Worm (Caenorhabditis elegans): ENCODE data around the gene F26G1.9.

Gene F26G1.9

ce11 chrII:4762574-4763285 lies 11.1 kb downstream of the F26G1.9 start, which contains the start of gene F26G1.2:
F26G1.2 (plus strand) TSS chrII:4763081.
- TF ChIP-seq C17E4.6 (GFP tag; IDR thresholded peaks at IDR 0.05) = no peak
- peak; percentile 47; the same call in 1 of the 2 replicates for TF ChIP-seq lin-26 (GFP tag; IDR thresholded peaks at IDR 0.05)
- TF ChIP-seq Y56A3A.18 (GFP tag; IDR thresholded peaks at IDR 0.05) = no peak
- peak; percentile 11 for TF ChIP-seq ztf-26 (tag; optimal IDR thresholded peaks at IDR 0.05)

- TF ChIP-seq aptf-2 (GFP tag; conservative IDR thresholded peaks at IDR 0.05) = no peak
- TF ChIP-seq ztf-26 (tag; optimal IDR thresholded peaks at IDR 0.05) = peak; percentile 6
- no peak for TF ChIP-seq egl-18 (GFP tag; IDR thresholded peaks at IDR 0.05)
- no peak for TF ChIP-seq ceh-40 (GFP tag; IDR thresholded peaks at IDR 0.05)
- TF ChIP-seq madf-6 (GFP tag; IDR thresholded peaks at IDR 0.05) = no peak
- no peak for TF ChIP-seq fkh-3 (tag; optimal IDR thresholded peaks at IDR 0.05)
- TF ChIP-seq egl-44 (GFP tag; IDR thresholded peaks at IDR 0.05) = no peak
Measured at ce11 chrII:4761020-4761419, 12.8 kb downstream of the F26G1.9 start.

ce11 chrII:4759835-4760234 lies 14.0 kb downstream of the F26G1.9 start:
- TF ChIP-seq F39B2.1 (GFP tag; IDR thresholded peaks at IDR 0.05) (no peak), F23B12.7 (tag; optimal IDR thresholded peaks at IDR 0.05; ENCODE audit: insufficient read depth) (no peak), egl-44 (GFP tag; IDR thresholded peaks at IDR 0.05) (no peak), lsl-1 (GFP tag; optimal IDR thresholded peaks at IDR 0.05) (no peak), dpff-1 (tag; optimal IDR thresholded peaks at IDR 0.05) (no peak)

ce11 chrII:4758462-4758861 lies 15.3 kb downstream of the F26G1.9 start, which contains the start of gene F26G1.3:
F26G1.3 (plus strand) TSS chrII:4758762.
- no peak for TF ChIP-seq ztf-3 (GFP tag; optimal IDR thresholded peaks at IDR 0.05)
- TF ChIP-seq unc-130 (GFP tag; optimal IDR thresholded peaks at IDR 0.05) = no peak
- TF ChIP-seq madf-10 (tag; optimal IDR thresholded peaks at IDR 0.05) = no peak
- no peak for TF ChIP-seq snpc-3.4 (tag; optimal IDR thresholded peaks at IDR 0.05)
- TF ChIP-seq B0336.3 (GFP tag; IDR thresholded peaks at IDR 0.05) = no peak
- TF ChIP-seq bed-2 (GFP tag; IDR thresholded peaks at IDR 0.05) = no peak
- no peak for TF ChIP-seq F37B4.10 (GFP tag; IDR thresholded peaks at IDR 0.05)
- no peak for TF ChIP-seq lsy-27 (tag; optimal IDR thresholded peaks at IDR 0.05; ENCODE audit: borderline replicate concordance, insufficient read depth)
- no peak for TF ChIP-seq nhr-27 (tag; optimal IDR thresholded peaks at IDR 0.05)
- no peak for TF ChIP-seq F49E8.2 (tag; optimal IDR thresholded peaks at IDR 0.05; ENCODE audit: insufficient read depth)
- no peak for TF ChIP-seq nhr-179 (tag; optimal IDR thresholded peaks at IDR 0.05)
- TF ChIP-seq gei-17 (GFP tag; optimal IDR thresholded peaks at IDR 0.05) = no peak
- TF ChIP-seq D2030.7 (GFP tag; IDR thresholded peaks at IDR 0.05) = no peak
- no peak for TF ChIP-seq hlh-12 (tag; optimal IDR thresholded peaks at IDR 0.05)
- no peak for TF ChIP-seq hmg-1.2 (GFP tag; IDR thresholded peaks at IDR 0.05)
- no peak for TF ChIP-seq snpc-4 (GFP tag; optimal IDR thresholded peaks at IDR 0.05)
- TF ChIP-seq snpc-4 (tag; optimal IDR thresholded peaks at IDR 0.05) = no peak
- TF ChIP-seq zim-3 (tag; optimal IDR thresholded peaks at IDR 0.05) = no peak
- TF ChIP-seq zfh-2 (GFP tag; conservative IDR thresholded peaks at IDR 0.05) = no peak
- TF ChIP-seq C06A6.2 (GFP tag; conservative IDR thresholded peaks at IDR 0.05) = no peak
- no peak for TF ChIP-seq dpl-1 (GFP tag; optimal IDR thresholded peaks at IDR 0.05)

All from whole organism, young adult.